Worm (Caenorhabditis elegans): ENCODE results near the gene ugt-8.

ugt-8 gene

DNA sequence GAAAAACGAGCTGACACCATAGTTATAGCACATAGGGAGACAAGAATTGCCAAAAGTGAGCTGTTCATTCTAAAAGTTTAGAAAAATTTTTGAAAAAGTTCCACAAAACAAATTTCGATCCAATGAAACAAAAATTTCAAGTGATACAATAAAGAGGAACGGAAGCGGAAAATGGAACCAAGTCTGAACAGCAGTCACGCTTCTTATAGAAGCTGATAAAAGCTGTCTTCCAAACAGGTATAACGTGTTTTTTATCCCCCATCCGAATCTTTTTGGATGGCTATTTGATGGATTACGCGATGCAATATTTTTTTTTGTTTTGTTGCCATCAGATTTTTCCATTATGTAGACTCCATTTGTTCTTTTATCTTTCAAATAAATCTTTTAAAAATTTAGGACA, 8.6 kb downstream of the ugt-8 start, which contains the start of gene H23N18.5 (continued):
- TF ChIP-seq cebp-1 (GFP tag; IDR thresholded peaks at IDR 0.05) (no peak), cebp-1 (tag; optimal IDR thresholded peaks at IDR 0.05) (no peak), F33H1.4 (GFP tag; IDR thresholded peaks at IDR 0.05) (no peak)

DNA sequence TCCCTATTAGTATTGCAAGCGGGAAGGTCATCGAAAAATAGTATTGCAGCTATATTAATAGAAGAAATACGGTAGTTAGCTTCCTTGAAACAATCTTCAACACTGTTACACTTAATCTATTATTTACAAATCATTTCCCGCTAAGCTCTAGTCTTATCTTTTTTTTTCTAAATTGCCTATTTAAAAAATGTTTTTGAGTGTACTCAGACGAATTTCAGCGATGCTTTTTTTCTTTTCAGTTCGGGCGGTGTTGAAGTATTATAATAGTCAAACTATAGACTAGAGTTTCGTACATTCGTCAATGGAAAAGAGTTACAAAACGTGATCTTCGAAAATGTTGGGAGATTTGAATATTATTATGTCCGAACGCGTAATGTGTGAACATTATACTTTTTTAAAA, 10.1 kb downstream of the ugt-8 start:
- TF ChIP-seq ztf-28 (GFP tag; IDR thresholded peaks at IDR 0.05) (no peak), snpc-4 (GFP tag; optimal IDR thresholded peaks at IDR 0.05) (no peak), snpc-4 (tag; optimal IDR thresholded peaks at IDR 0.05) (peak in 2 of 4 experiments; percentile 54 to 80)

DNA sequence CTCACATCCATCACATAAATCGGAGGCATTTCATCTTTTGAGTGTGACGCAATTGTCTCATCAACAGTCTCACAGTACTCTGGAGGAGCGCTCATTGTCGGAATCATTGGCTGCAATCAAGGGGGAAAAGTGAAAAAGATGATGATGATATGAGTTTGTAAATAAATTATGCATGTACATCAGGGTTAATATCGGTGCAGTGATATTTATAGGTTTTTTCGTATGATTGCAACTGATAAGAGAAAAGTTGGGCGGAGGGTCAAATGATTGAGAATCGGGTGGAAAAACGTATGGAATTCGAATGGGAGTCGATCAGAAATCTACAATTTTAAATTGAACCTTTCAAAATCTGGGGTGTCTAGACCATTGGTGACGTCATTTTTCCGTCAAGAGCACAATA, 11.1 kb downstream of the ugt-8 start, which contains the start of gene H23N18.6:
H23N18.6 (minus strand) TSS at position 201 of the 400 bp plus-strand sequence.
- TF ChIP-seq dpl-1 (GFP tag; optimal IDR thresholded peaks at IDR 0.05): no peak
- peak; percentile 37 for TF ChIP-seq nhr-80 (tag; optimal IDR thresholded peaks at IDR 0.05)

DNA sequence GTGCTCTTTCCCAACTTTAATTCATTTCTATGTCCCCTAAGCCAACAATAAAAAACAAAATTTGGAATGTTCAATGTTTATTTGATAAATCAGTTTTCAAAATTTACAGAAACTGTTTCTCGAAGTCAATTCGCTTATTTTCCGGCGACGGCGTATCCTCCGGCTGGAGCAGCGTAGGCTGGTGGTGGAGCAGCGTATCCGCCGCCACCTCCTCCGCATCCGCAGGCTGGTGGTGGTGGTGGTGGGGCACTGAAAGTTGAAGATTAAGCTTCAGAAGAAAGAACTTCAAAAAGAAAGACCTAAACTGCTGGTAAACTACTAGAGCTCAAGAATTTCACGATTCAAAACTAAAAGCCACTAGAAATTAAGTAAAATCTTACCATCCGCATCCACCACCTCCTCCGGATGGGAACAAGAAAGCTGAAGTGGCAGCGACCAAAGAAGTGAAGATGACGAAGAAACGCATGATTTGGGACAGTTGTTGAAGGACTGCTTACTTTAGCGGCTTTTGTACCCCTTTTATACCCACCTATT, 14.4 kb downstream of the ugt-8 start, which contains the start of gene C02E7.7:
C02E7.7 (minus strand) TSS at position 484 of the 534 bp plus-strand sequence.
- no peak for TF ChIP-seq Y79H2A.3 (GFP tag; conservative IDR thresholded peaks at IDR 0.05)
- TF ChIP-seq hrde-1 (tag; optimal IDR thresholded peaks at IDR 0.05; ENCODE audit: borderline replicate concordance): no peak
- TF ChIP-seq B0261.1 (tag; optimal IDR thresholded peaks at IDR 0.05): no peak
- peak; percentile 46; the same call in 1 of the 2 replicates for TF ChIP-seq egrh-3 (GFP tag; IDR thresholded peaks at IDR 0.05)
- no peak for TF ChIP-seq ceh-40 (GFP tag; IDR thresholded peaks at IDR 0.05)
- TF ChIP-seq lin-35 (GFP tag; optimal IDR thresholded peaks at IDR 0.05): no peak
- no peak for TF ChIP-seq ceh-100 (GFP tag; IDR thresholded peaks at IDR 0.05)
- TF ChIP-seq attf-3 (GFP tag; conservative IDR thresholded peaks at IDR 0.05): no peak
- TF ChIP-seq zfh-2 (GFP tag; conservative IDR thresholded peaks at IDR 0.05): peak; percentile 74
- no peak for TF ChIP-seq ztf-26 (tag; optimal IDR thresholded peaks at IDR 0.05)
- no peak for TF ChIP-seq mel-28 (tag; optimal IDR thresholded peaks at IDR 0.05; ENCODE audit: borderline replicate concordance)
- TF ChIP-seq Y95B8A.8 (GFP tag; IDR thresholded peaks at IDR 0.05): no peak
- TF ChIP-seq ztf-18 (tag; optimal IDR thresholded peaks at IDR 0.05): no peak
- TF ChIP-seq B0336.3 (GFP tag; IDR thresholded peaks at IDR 0.05): no peak
- TF ChIP-seq hmg-20 (GFP tag; IDR thresholded peaks at IDR 0.05): no peak
- no peak for TF ChIP-seq ceh-58 (GFP tag; IDR thresholded peaks at IDR 0.05)

DNA sequence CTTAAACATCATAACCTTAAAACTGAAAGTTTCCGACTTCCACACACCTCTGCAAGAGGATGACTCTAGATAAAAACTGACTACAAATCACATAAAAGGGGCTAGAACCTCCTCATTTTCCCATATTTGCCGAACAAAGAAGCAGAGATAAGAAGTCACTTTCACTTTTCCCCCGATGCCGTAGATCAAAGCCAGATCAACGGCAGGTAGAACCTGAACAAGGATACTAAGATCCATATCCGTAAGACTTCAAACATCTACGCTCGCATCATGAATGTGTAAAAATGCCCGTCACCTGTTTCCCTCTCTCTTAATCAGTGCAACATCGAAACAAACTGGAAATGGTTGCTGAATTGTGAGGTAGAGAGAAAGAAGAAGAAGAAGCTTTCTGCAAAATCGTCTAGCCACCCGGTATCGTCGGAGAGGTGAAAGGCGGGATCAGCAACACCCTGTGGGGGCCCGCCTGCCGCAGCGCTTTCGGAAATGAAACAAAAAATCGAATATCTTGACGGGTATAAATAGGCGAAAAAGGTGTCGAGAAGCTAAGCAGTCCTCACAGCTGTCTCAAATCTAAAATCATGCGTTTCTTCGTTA, 15.0 kb downstream of the ugt-8 start, which contains the start of gene C02E7.6:
C02E7.6 (plus strand) TSS at position 544 of the 594 bp plus-strand sequence.
- TF ChIP-seq snpc-4 (GFP tag; optimal IDR thresholded peaks at IDR 0.05): no peak
- no peak for TF ChIP-seq snpc-4 (tag; optimal IDR thresholded peaks at IDR 0.05)
- TF ChIP-seq ZK185.1 (tag; optimal IDR thresholded peaks at IDR 0.05; ENCODE audit: poor library complexity, severe bottlenecking): no peak
- 0 out of 2 replicates have a peak, but pooled peaks have one; percentile 29 for TF ChIP-seq hsf-1 (GFP tag; IDR thresholded peaks at IDR 0.05)
- no peak for TF ChIP-seq xnd-1 (tag; optimal IDR thresholded peaks at IDR 0.05)
- TF ChIP-seq akir-1 (GFP tag; optimal IDR thresholded peaks at IDR 0.05): no peak

DNA sequence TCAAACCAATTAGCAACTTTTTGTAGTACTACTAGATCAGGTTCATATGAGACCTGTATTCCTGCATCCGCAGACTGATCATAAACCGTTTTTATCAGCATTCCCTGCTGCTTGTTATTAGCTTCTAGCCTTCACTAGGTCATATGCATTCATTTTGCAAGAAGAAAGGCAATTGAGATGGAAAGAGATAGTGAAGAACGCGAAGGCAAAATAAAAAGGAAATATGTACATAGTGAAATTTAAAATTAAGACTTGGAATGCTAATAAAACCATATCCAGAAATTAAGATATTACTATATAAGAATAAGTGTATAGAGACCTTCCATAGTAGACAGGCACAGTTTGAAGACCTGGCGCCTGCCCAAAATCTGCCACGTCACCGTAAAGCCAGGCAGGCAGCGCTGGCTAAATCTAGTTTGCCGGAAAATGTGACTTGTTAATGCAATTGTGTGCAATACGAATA, 17.0 kb downstream of the ugt-8 start, which contains the start of the genes C02E7.8 and srh-23:
C02E7.8 (minus strand) TSS at position 101 of the 463 bp plus-strand sequence.
srh-23 (plus strand) TSS at position 413 of the 463 bp plus-strand sequence.
- TF ChIP-seq somi-1 (GFP tag; optimal IDR thresholded peaks at IDR 0.05) (no peak), mcd-1 (GFP tag; IDR thresholded peaks at IDR 0.05) (no peak), mel-28 (tag; optimal IDR thresholded peaks at IDR 0.05; ENCODE audit: borderline replicate concordance) (no peak), unc-62 (GFP tag; optimal IDR thresholded peaks at IDR 0.05) (no peak), attf-6 (GFP tag; IDR thresholded peaks at IDR 0.05) (no peak), lag-1 (GFP tag; IDR thresholded peaks at IDR 0.05) (no peak), bed-1 (GFP tag; IDR thresholded peaks at IDR 0.05) (no peak), ztf-22 (GFP tag; optimal IDR thresholded peaks at IDR 0.05) (no peak), xnd-1 (tag; optimal IDR thresholded peaks at IDR 0.05) (no peak)

Data from whole organism, young adult.